Fruit fly (Drosophila melanogaster): ENCODE results near the gene ND-B17.2.
A peak's percentile ranks its signal among the peaks of the same experiment; 100 is the strongest.

Gene ND-B17.2

dm6 chr2L:2579669-2580351 lies at the start of gene ND-B17.2, which contains the start of gene Arpc5:
Gene ND-B17.2 (minus strand): TSS chr2L:2580172.
Gene Arpc5 (plus strand): TSS chr2L:2580292.
- TF ChIP-seq bab1 (GFP tag; optimal IDR thresholded peaks at IDR 0.05) (peak; percentile 52), CG14711 (tag; optimal IDR thresholded peaks at IDR 0.05) (peak; percentile 7), Mnt (GFP tag; optimal IDR thresholded peaks at IDR 0.05) (peak; percentile 17), CG11617 (GFP tag; optimal IDR thresholded peaks at IDR 0.05) (peak; percentile 7), CG1620 (GFP tag; optimal IDR thresholded peaks at IDR 0.05) (peak; percentile 22), pad (GFP tag; optimal IDR thresholded peaks at IDR 0.05) (no peak), Crg-1 (GFP tag; optimal IDR thresholded peaks at IDR 0.05) (no peak)

dm6 chr2L:2628760-2629159 lies 48.8 kb upstream of the ND-B17.2 start:
- no peak for TF ChIP-seq Crg-1 (GFP tag; optimal IDR thresholded peaks at IDR 0.05)
- no peak for TF ChIP-seq Mnt (GFP tag; optimal IDR thresholded peaks at IDR 0.05)
- no peak for TF ChIP-seq cnc (optimal IDR thresholded peaks at IDR 0.05)
- TF ChIP-seq Clk (GFP tag; optimal IDR thresholded peaks at IDR 0.05): no peak
- no peak for TF ChIP-seq pad (GFP tag; optimal IDR thresholded peaks at IDR 0.05)
- no peak for TF ChIP-seq CG5204 (GFP tag; optimal IDR thresholded peaks at IDR 0.05)
- no peak for TF ChIP-seq CG7045 (GFP tag; optimal IDR thresholded peaks at IDR 0.05)
- no peak for TF ChIP-seq tj (GFP tag; optimal IDR thresholded peaks at IDR 0.05)
- TF ChIP-seq kay (GFP tag; ENCODE audit: borderline replicate concordance): no peak
- no peak for TF ChIP-seq toe (GFP tag; optimal IDR thresholded peaks at IDR 0.05)
- TF ChIP-seq CG33017 (tag; optimal IDR thresholded peaks at IDR 0.05): no peak
- no peak for TF ChIP-seq ovo (GFP tag; optimal IDR thresholded peaks at IDR 0.05)
- no peak for TF ChIP-seq CG14711 (tag; optimal IDR thresholded peaks at IDR 0.05)
- TF ChIP-seq bab1 (GFP tag; optimal IDR thresholded peaks at IDR 0.05): no peak

dm6 chr2L:2627507-2627906 lies 47.5 kb upstream of the ND-B17.2 start:
- TF ChIP-seq CG12768 (GFP tag; optimal IDR thresholded peaks at IDR 0.05) (no peak), CG5204 (GFP tag; optimal IDR thresholded peaks at IDR 0.05) (no peak), cnc (optimal IDR thresholded peaks at IDR 0.05) (no peak), Mnt (GFP tag; optimal IDR thresholded peaks at IDR 0.05) (no peak), CG14711 (tag; optimal IDR thresholded peaks at IDR 0.05) (no peak), kay (GFP tag; ENCODE audit: borderline replicate concordance) (no peak), CG11617 (GFP tag; optimal IDR thresholded peaks at IDR 0.05) (no peak), CG1620 (GFP tag; optimal IDR thresholded peaks at IDR 0.05) (no peak), CG7101 (tag; optimal IDR thresholded peaks at IDR 0.05) (no peak), pad (GFP tag; optimal IDR thresholded peaks at IDR 0.05) (no peak), ovo (GFP tag; optimal IDR thresholded peaks at IDR 0.05) (no peak)

dm6 chr2L:2623947-2624346 lies 44.0 kb upstream of the ND-B17.2 start:
- TF ChIP-seq Hr96 (GFP tag; optimal IDR thresholded peaks at IDR 0.05) (no peak), CG7045 (GFP tag; optimal IDR thresholded peaks at IDR 0.05) (no peak), Mnt (GFP tag; optimal IDR thresholded peaks at IDR 0.05) (no peak), kay (GFP tag; ENCODE audit: borderline replicate concordance) (no peak), cic (GFP tag; optimal IDR thresholded peaks at IDR 0.05) (no peak), pad (GFP tag; optimal IDR thresholded peaks at IDR 0.05) (no peak), toe (GFP tag; optimal IDR thresholded peaks at IDR 0.05) (no peak), ovo (GFP tag; optimal IDR thresholded peaks at IDR 0.05) (no peak), CG33017 (tag; optimal IDR thresholded peaks at IDR 0.05) (no peak), CG14711 (tag; optimal IDR thresholded peaks at IDR 0.05) (no peak), CG5204 (GFP tag; optimal IDR thresholded peaks at IDR 0.05) (no peak)

- TF ChIP-seq CG12768 (GFP tag; optimal IDR thresholded peaks at IDR 0.05) (no peak), CG7101 (tag; optimal IDR thresholded peaks at IDR 0.05) (no peak), Crg-1 (GFP tag; optimal IDR thresholded peaks at IDR 0.05) (no peak), kay (GFP tag; ENCODE audit: borderline replicate concordance) (no peak), cnc (optimal IDR thresholded peaks at IDR 0.05) (no peak), CG11617 (GFP tag; optimal IDR thresholded peaks at IDR 0.05) (no peak)
Measured at dm6 chr2L:2619887-2620286, 39.9 kb upstream of the ND-B17.2 start, which contains the start of gene CG43403. Gene CG43403 (plus strand): TSS chr2L:2620187.

- TF ChIP-seq Clk (GFP tag; optimal IDR thresholded peaks at IDR 0.05) (no peak), Crg-1 (GFP tag; optimal IDR thresholded peaks at IDR 0.05) (no peak), ovo (GFP tag; optimal IDR thresholded peaks at IDR 0.05) (no peak), CG7045 (GFP tag; optimal IDR thresholded peaks at IDR 0.05) (no peak), bab1 (GFP tag; optimal IDR thresholded peaks at IDR 0.05) (no peak), CG5204 (GFP tag; optimal IDR thresholded peaks at IDR 0.05) (no peak), Mnt (GFP tag; optimal IDR thresholded peaks at IDR 0.05) (no peak), tj (GFP tag; optimal IDR thresholded peaks at IDR 0.05) (no peak)
Measured at dm6 chr2L:2609694-2610093, 29.7 kb upstream of the ND-B17.2 start, which contains the start of gene CG15395. Gene CG15395 (plus strand): TSS chr2L:2609994.

- TF ChIP-seq toe (GFP tag; optimal IDR thresholded peaks at IDR 0.05) (no peak), Crg-1 (GFP tag; optimal IDR thresholded peaks at IDR 0.05) (no peak), tj (GFP tag; optimal IDR thresholded peaks at IDR 0.05) (no peak), CG12768 (GFP tag; optimal IDR thresholded peaks at IDR 0.05) (no peak), CG33017 (tag; optimal IDR thresholded peaks at IDR 0.05) (no peak), CG7045 (GFP tag; optimal IDR thresholded peaks at IDR 0.05) (no peak), cic (GFP tag; optimal IDR thresholded peaks at IDR 0.05) (no peak), kay (GFP tag; ENCODE audit: borderline replicate concordance) (no peak), cnc (optimal IDR thresholded peaks at IDR 0.05) (no peak)
Measured at dm6 chr2L:2606725-2607124, 26.8 kb upstream of the ND-B17.2 start.

Data from whole organism, adult.